Fruit fly (Drosophila melanogaster) whole organism: ENCODE data around the gene osk.

Experiments
- CG8478 ChIP-seq: fragments of >200 bp; optimal IDR thresholded peaks from 2 replicates; lab custom pipeline; 2018; ENCODE audit warnings: inconsistent platforms
- Dll ChIP-seq: fragments of >200 bp; optimal IDR thresholded peaks from 2 replicates; lab custom pipeline; 2017
- EcR ChIP-seq, 2 experiments: fragments of >200 bp; optimal IDR thresholded peaks; 2 replicates each; lab custom pipeline; 2017; ENCODE audit warnings: missing biosample characterization in 2 of 2, missing genetic modification characterization in 2 of 2, missing genetic modification reagents in 2 of 2
- pan ChIP-seq: fragments of >200 bp; optimal IDR thresholded peaks from 2 replicates; lab custom pipeline; 2017
- psq ChIP-seq: fragments of >200 bp; optimal IDR thresholded peaks from 2 replicates; lab custom pipeline; 2017
- usp ChIP-seq: fragments of >200 bp; optimal IDR thresholded peaks from 2 replicates; lab custom pipeline; 2017; ENCODE audit warnings: missing biosample characterization, missing genetic modification characterization, mixed read lengths

The osk gene

dm6 chr3R:8934930-8935329 lies at the start of gene osk:
Gene osk (plus strand): TSS chr3R:8935126.
- TF ChIP-seq CG8478 (lab: Kevin White, UChicago) (no peak), Dll (no peak), usp (GFP tag; lab: Kevin White, UChicago) (no peak)

dm6 chr3R:8885581-8885980 lies 49.3 kb upstream of the osk start:
- no peak for TF ChIP-seq Dll
- TF ChIP-seq usp (GFP tag; lab: Kevin White, UChicago) = no peak
- no peak for TF ChIP-seq pan (lab: Kevin White, UChicago)

dm6 chr3R:8886772-8887367 lies 48.1 kb upstream of the osk start:
- TF ChIP-seq CG8478 (lab: Kevin White, UChicago) = no peak
- TF ChIP-seq psq (lab: Kevin White, UChicago) = no peak
- TF ChIP-seq Dll = no peak
- no peak for TF ChIP-seq pan (lab: Kevin White, UChicago)
- no peak for TF ChIP-seq usp (GFP tag; lab: Kevin White, UChicago)
- no peak for TF ChIP-seq EcR (GFP tag; optimal IDR thresholded peaks at IDR 0.05; lab: Kevin White, UChicago)

- TF ChIP-seq CG8478 (lab: Kevin White, UChicago) (no peak), pan (lab: Kevin White, UChicago) (no peak), EcR (GFP tag; optimal IDR thresholded peaks at IDR 0.05; lab: Kevin White, UChicago) (no peak), psq (lab: Kevin White, UChicago) (no peak), usp (GFP tag; lab: Kevin White, UChicago) (no peak), Dll (no peak)
Measured at dm6 chr3R:8890441-8890840, 44.5 kb upstream of the osk start.

- TF ChIP-seq EcR (GFP tag; optimal IDR thresholded peaks at IDR 0.05; lab: Kevin White, UChicago) = no peak
- no peak for TF ChIP-seq psq (lab: Kevin White, UChicago)
- TF ChIP-seq usp (GFP tag; lab: Kevin White, UChicago) = no peak
- TF ChIP-seq CG8478 (lab: Kevin White, UChicago) = no peak
- no peak for TF ChIP-seq Dll
- TF ChIP-seq pan (lab: Kevin White, UChicago) = no peak
Measured at dm6 chr3R:8891675-8892074, 43.3 kb upstream of the osk start.

- TF ChIP-seq psq (lab: Kevin White, UChicago) (no peak), CG8478 (lab: Kevin White, UChicago) (no peak), Dll (no peak), pan (lab: Kevin White, UChicago) (no peak), usp (GFP tag; lab: Kevin White, UChicago) (no peak), EcR (GFP tag; optimal IDR thresholded peaks at IDR 0.05; lab: Kevin White, UChicago) (no peak)
Measured at dm6 chr3R:8892993-8893670, 41.8 kb upstream of the osk start.

dm6 chr3R:8896740-8897139 lies 38.2 kb upstream of the osk start:
- no peak for TF ChIP-seq CG8478 (lab: Kevin White, UChicago)
- no peak for TF ChIP-seq pan (lab: Kevin White, UChicago)
- TF ChIP-seq psq (lab: Kevin White, UChicago) = no peak
- no peak for TF ChIP-seq usp (GFP tag; lab: Kevin White, UChicago)
- TF ChIP-seq EcR (GFP tag; optimal IDR thresholded peaks at IDR 0.05; lab: Kevin White, UChicago) = no peak
- no peak for TF ChIP-seq Dll

dm6 chr3R:8914919-8915318 lies 20.0 kb upstream of the osk start:
- TF ChIP-seq usp (GFP tag; lab: Kevin White, UChicago) (no peak), Dll (no peak), EcR (GFP tag; optimal IDR thresholded peaks at IDR 0.05; lab: Kevin White, UChicago) (peak in 1 of 2 experiments; percentile 36), pan (lab: Kevin White, UChicago) (no peak)

dm6 chr3R:8915537-8916332 lies 19.2 kb upstream of the osk start:
- no peak for TF ChIP-seq psq (lab: Kevin White, UChicago)
- no peak for TF ChIP-seq pan (lab: Kevin White, UChicago)
- TF ChIP-seq CG8478 (lab: Kevin White, UChicago) = no peak
- TF ChIP-seq EcR (GFP tag; optimal IDR thresholded peaks at IDR 0.05; lab: Kevin White, UChicago) = no peak
- no peak for TF ChIP-seq usp (GFP tag; lab: Kevin White, UChicago)
- TF ChIP-seq Dll = no peak

- TF ChIP-seq pan (lab: Kevin White, UChicago) = peak; percentile 11
- no peak for TF ChIP-seq EcR (GFP tag; optimal IDR thresholded peaks at IDR 0.05; lab: Kevin White, UChicago)
Measured at dm6 chr3R:8918818-8919217, 16.1 kb upstream of the osk start.

dm6 chr3R:8920091-8920733 lies 14.7 kb upstream of the osk start:
- TF ChIP-seq CG8478 (lab: Kevin White, UChicago) = no peak
- no peak for TF ChIP-seq Dll
- TF ChIP-seq usp (GFP tag; lab: Kevin White, UChicago) = no peak
- TF ChIP-seq EcR (GFP tag; optimal IDR thresholded peaks at IDR 0.05; lab: Kevin White, UChicago) = no peak
- TF ChIP-seq pan (lab: Kevin White, UChicago) = no peak
- no peak for TF ChIP-seq psq (lab: Kevin White, UChicago)
